Worm (Caenorhabditis elegans) whole organism, L1 larva: Measurements from ENCODE around the gene slc-17.1.

Experiments
- C04F5.9 ChIP-seq: sonication (generic microtip); optimal IDR thresholded peaks from 2 replicates; lab custom pipeline; 2016; ENCODE audit warnings: missing genetic modification characterization, missing compliant biosample characterization
- C34B4.2 ChIP-seq: sonication (generic microtip); optimal IDR thresholded peaks from 2 replicates; lab custom pipeline; 2017; ENCODE audit warnings: mild to moderate bottlenecking, missing genetic modification characterization, missing compliant biosample characterization
- Y116A8C.19 ChIP-seq: sonication (generic microtip); optimal IDR thresholded peaks from 2 replicates; lab custom pipeline; 2016; ENCODE audit warnings: missing compliant biosample characterization, missing genetic modification characterization, borderline replicate concordance
- alr-1 ChIP-seq: fragments of 200-800 bp; sonication (Bioruptor generic); optimal IDR thresholded peaks from 2 replicates; lab custom pipeline; 2018; ENCODE audit warnings: borderline replicate concordance, mild to moderate bottlenecking, missing genetic modification characterization, missing compliant biosample characterization
- aly-2 ChIP-seq: fragments of 150-350 bp; optimal IDR thresholded peaks from 2 replicates; lab custom pipeline; 2014; ENCODE audit warnings: missing biosample characterization, missing genetic modification characterization
- ama-1 ChIP-seq: fragments of 150-350 bp; optimal IDR thresholded peaks from 2 replicates; lab custom pipeline; 2014
- blmp-1 ChIP-seq: fragments of 150-350 bp; optimal IDR thresholded peaks from 2 replicates; lab custom pipeline; 2014; ENCODE audit warnings: missing biosample characterization, missing genetic modification characterization
- ceh-63 ChIP-seq: fragments of 200-800 bp; sonication (Bioruptor generic); optimal IDR thresholded peaks from 2 replicates; lab custom pipeline; 2018; ENCODE audit warnings: mild to moderate bottlenecking, missing genetic modification characterization, missing compliant biosample characterization
- ces-1 ChIP-seq: fragments of 150-350 bp; optimal IDR thresholded peaks from 2 replicates; lab custom pipeline; 2014; ENCODE audit warnings: missing biosample characterization, missing genetic modification reagents, missing genetic modification characterization
- efl-1 ChIP-seq, 4 experiments: fragments of 150-350 bp; optimal IDR thresholded peaks in 3 of 4; peaks in 1 of 4; 1 replicate in 1 of 4; 2 replicates in 3 of 4; lab custom pipeline; 2014; ENCODE audit warnings: missing biosample characterization in 2 of 4, missing genetic modification characterization in 2 of 4, missing genetic modification reagents in 2 of 4
- elt-3 ChIP-seq, 6 experiments: fragments of 150-350 bp in 1 of 6; sonication (generic microtip); optimal IDR thresholded peaks; 2 replicates each; lab custom pipeline; 2017 to 2018; ENCODE audit warnings: missing biosample characterization in 6 of 6, missing genetic modification characterization in 6 of 6, inconsistent platforms in 1 of 6
- grh-1 ChIP-seq: fragments of 200-800 bp; sonication (Bioruptor generic); IDR thresholded peaks from 2 replicates; pipeline ENCODE4 v1.3.6; 2022; ENCODE audit warnings: missing genetic modification reagents, missing genetic modification characterization, missing compliant biosample characterization
- hlh-17 ChIP-seq: fragments of 200-800 bp; sonication (Bioruptor generic); optimal IDR thresholded peaks from 2 replicates; lab custom pipeline; 2018; ENCODE audit warnings: missing genetic modification characterization, mild to moderate bottlenecking, missing compliant biosample characterization, moderate library complexity, borderline replicate concordance
- hlh-4 ChIP-seq: sonication (generic microtip); optimal IDR thresholded peaks from 2 replicates; lab custom pipeline; 2016; ENCODE audit warnings: mild to moderate bottlenecking, missing genetic modification characterization, missing compliant biosample characterization
- irx-1 ChIP-seq: sonication (generic microtip); optimal IDR thresholded peaks from 2 replicates; lab custom pipeline; 2016; ENCODE audit warnings: missing genetic modification characterization, missing compliant biosample characterization
- jun-1 ChIP-seq: fragments of 150-350 bp; optimal IDR thresholded peaks from 2 replicates; lab custom pipeline; 2014; ENCODE audit warnings: missing biosample characterization, missing genetic modification reagents, missing genetic modification characterization
- lin-13 ChIP-seq: fragments of 150-350 bp; optimal IDR thresholded peaks from 2 replicates; lab custom pipeline; 2014; ENCODE audit warnings: missing biosample characterization, missing genetic modification reagents, missing genetic modification characterization
- lin-14 ChIP-seq: fragments of 200-800 bp; sonication (Bioruptor generic); optimal IDR thresholded peaks from 2 replicates; lab custom pipeline; 2018; ENCODE audit warnings: mild to moderate bottlenecking, missing genetic modification characterization, moderate library complexity, missing compliant biosample characterization
- lin-35 ChIP-seq, 2 experiments: fragments of 150-350 bp; optimal IDR thresholded peaks; 2 replicates each; lab custom pipeline; 2014; ENCODE audit warnings: missing biosample characterization in 2 of 2, missing genetic modification characterization in 2 of 2, missing genetic modification reagents in 2 of 2
- lir-3 ChIP-seq: sonication (generic microtip); optimal IDR thresholded peaks from 2 replicates; lab custom pipeline; 2016; ENCODE audit warnings: mild to moderate bottlenecking, missing genetic modification characterization, moderate library complexity, missing compliant biosample characterization; ENCODE audit not compliant: poor library complexity
- lsy-2 ChIP-seq, 2 experiments: fragments of 150-350 bp; optimal IDR thresholded peaks; 2 replicates each; lab custom pipeline; 2014; ENCODE audit warnings: missing biosample characterization in 2 of 2, missing genetic modification characterization in 2 of 2
- mdl-1 ChIP-seq, 2 experiments: fragments of 150-350 bp; optimal IDR thresholded peaks; 2 replicates each; lab custom pipeline; 2014 to 2017; ENCODE audit warnings: missing biosample characterization in 2 of 2, missing genetic modification characterization in 2 of 2, inconsistent platforms in 1 of 2
- nhr-11 ChIP-seq: fragments of 150-350 bp; optimal IDR thresholded peaks from 2 replicates; lab custom pipeline; 2014; ENCODE audit warnings: missing biosample characterization, missing genetic modification characterization
- nhr-12 ChIP-seq: sonication (generic microtip); optimal IDR thresholded peaks from 2 replicates; lab custom pipeline; 2017; ENCODE audit warnings: missing biosample characterization, missing genetic modification characterization
- nhr-19 ChIP-seq: fragments of 200-800 bp; sonication (Bioruptor generic); conservative IDR thresholded peaks from 2 replicates; pipeline ENCODE4 v1.3.6; 2022; ENCODE audit warnings: missing genetic modification characterization, missing compliant biosample characterization
- nhr-20 ChIP-seq: sonication (generic microtip); optimal IDR thresholded peaks from 2 replicates; lab custom pipeline; 2016; ENCODE audit warnings: mild to moderate bottlenecking, missing genetic modification characterization, missing compliant biosample characterization
- nhr-28 ChIP-seq: fragments of 150-350 bp; optimal IDR thresholded peaks from 2 replicates; lab custom pipeline; 2014; ENCODE audit warnings: missing biosample characterization, missing genetic modification characterization
- nhr-71 ChIP-seq: sonication (generic microtip); optimal IDR thresholded peaks from 2 replicates; lab custom pipeline; 2016; ENCODE audit warnings: mild to moderate bottlenecking, missing genetic modification characterization, moderate library complexity, missing compliant biosample characterization
- nhr-77 ChIP-seq: fragments of 150-350 bp; optimal IDR thresholded peaks from 2 replicates; lab custom pipeline; 2014; ENCODE audit warnings: missing biosample characterization, missing genetic modification characterization
- nhr-85 ChIP-seq: sonication (generic microtip); peaks from one replicate; lab custom pipeline; 2016; ENCODE audit warnings: missing genetic modification characterization, inconsistent platforms, missing compliant biosample characterization
- nhr-90 ChIP-seq: sonication (generic microtip); optimal IDR thresholded peaks from 2 replicates; lab custom pipeline; 2016; ENCODE audit warnings: mild to moderate bottlenecking, missing genetic modification characterization, missing compliant biosample characterization; ENCODE audit not compliant: poor library complexity
- pag-3 ChIP-seq: sonication (generic microtip); optimal IDR thresholded peaks from 2 replicates; lab custom pipeline; 2017; ENCODE audit warnings: missing genetic modification characterization, mild to moderate bottlenecking, missing compliant biosample characterization, antibody characterized with exemption, borderline replicate concordance; ENCODE audit not compliant: insufficient read depth
- rnt-1 ChIP-seq: sonication (generic microtip); optimal IDR thresholded peaks from 2 replicates; lab custom pipeline; 2016; ENCODE audit warnings: mild to moderate bottlenecking, missing genetic modification characterization, moderate library complexity, missing compliant biosample characterization
- skn-1 ChIP-seq: fragments of 150-350 bp; optimal IDR thresholded peaks from 2 replicates; lab custom pipeline; 2014; ENCODE audit warnings: missing biosample characterization, missing genetic modification characterization
- snpc-4 ChIP-seq: fragments of 150-350 bp; optimal IDR thresholded peaks from 2 replicates; lab custom pipeline; 2014; ENCODE audit warnings: missing biosample characterization, missing genetic modification characterization
- snu-23 ChIP-seq: sonication (generic microtip); optimal IDR thresholded peaks from 2 replicates; lab custom pipeline; 2016; ENCODE audit warnings: missing genetic modification characterization, missing compliant biosample characterization
- swsn-7 ChIP-seq: sonication (generic microtip); optimal IDR thresholded peaks from 2 replicates; lab custom pipeline; 2016; ENCODE audit warnings: missing genetic modification characterization, missing compliant biosample characterization
- tlp-1 ChIP-seq: fragments of 150-350 bp; optimal IDR thresholded peaks from 2 replicates; lab custom pipeline; 2014; ENCODE audit warnings: missing biosample characterization, missing genetic modification characterization
- unc-86 ChIP-seq: sonication (generic microtip); optimal IDR thresholded peaks from 2 replicates; lab custom pipeline; 2016; ENCODE audit warnings: missing genetic modification characterization, missing compliant biosample characterization

Gene slc-17.1

ce11 chrX:17427778-17428177 lies 36.9 kb downstream of the slc-17.1 start (continued):
- TF ChIP-seq pag-3 (no peak), snpc-4 (tag; lab: Kevin White, UChicago) (no peak), Y116A8C.19 (no peak)
- TF ChIP-seq, all 84 proteins: peak for 20

ce11 chrX:17426712-17427111 lies 38.0 kb downstream of the slc-17.1 start:
- peak in 1 of 6 experiments; percentile 11 for TF ChIP-seq elt-3 (tag; optimal IDR thresholded peaks at IDR 0.05; lab: Kevin White, UChicago)
- TF ChIP-seq lin-35 (GFP tag; optimal IDR thresholded peaks at IDR 0.05; lab: Kevin White, UChicago), result peak in 1 of 2 experiments; percentile 22
- no peak for TF ChIP-seq ces-1 (GFP tag; lab: Kevin White, UChicago)
- peak; percentile 80 for TF ChIP-seq nhr-20
- peak; percentile 9; the same call in 1 of the 2 replicates for TF ChIP-seq nhr-19 (GFP tag; lab: Robert Waterston, UW)
- TF ChIP-seq nhr-85 (tag; lab: Kevin White, UChicago), result peak; percentile 94
- TF ChIP-seq snu-23 (GFP tag; lab: Kevin White, UChicago), result peak; percentile 18
- TF ChIP-seq nhr-71 (tag; lab: Kevin White, UChicago), result peak; percentile 50
- peak; percentile 22 for TF ChIP-seq lin-14
- TF ChIP-seq nhr-90 (tag; lab: Kevin White, UChicago), result peak; percentile 14
- peak; percentile 63 for TF ChIP-seq grh-1 (GFP tag; lab: Robert Waterston, UW)
- peak in 1 of 2 experiments; percentile 44 for TF ChIP-seq lsy-2 (tag; optimal IDR thresholded peaks at IDR 0.05; lab: Kevin White, UChicago)
- no peak for TF ChIP-seq nhr-12 (tag; lab: Kevin White, UChicago)
- TF ChIP-seq snpc-4 (tag; lab: Kevin White, UChicago), result no peak

- no peak for TF ChIP-seq tlp-1 (tag; lab: Kevin White, UChicago)
- TF ChIP-seq C34B4.2 (tag; lab: Kevin White, UChicago), result no peak
- TF ChIP-seq Y116A8C.19, result no peak
- TF ChIP-seq C04F5.9 (tag; lab: Kevin White, UChicago), result no peak
- TF ChIP-seq ceh-63, result no peak
- TF ChIP-seq hlh-17 (GFP tag; lab: Kevin White, UChicago), result no peak
- no peak for TF ChIP-seq nhr-28
- no peak for TF ChIP-seq aly-2 (tag; lab: Kevin White, UChicago)
- no peak for TF ChIP-seq ama-1 (lab: Kevin White, UChicago)
- no peak for TF ChIP-seq mdl-1 (tag; optimal IDR thresholded peaks at IDR 0.05; lab: Kevin White, UChicago)
- no peak for TF ChIP-seq unc-86 (tag; lab: Kevin White, UChicago)
- no peak for TF ChIP-seq snu-23 (GFP tag; lab: Kevin White, UChicago)
- no peak for TF ChIP-seq lir-3
Measured at ce11 chrX:17424595-17424913, 40.1 kb downstream of the slc-17.1 start.

ce11 chrX:17423894-17424594 lies 40.7 kb downstream of the slc-17.1 start:
- TF ChIP-seq hlh-4 (tag; lab: Kevin White, UChicago) (no peak), irx-1 (peak; percentile 55), rnt-1 (tag; lab: Kevin White, UChicago) (peak; percentile 6), snu-23 (GFP tag; lab: Kevin White, UChicago) (peak; percentile 13), blmp-1 (tag; lab: Kevin White, UChicago) (peak; percentile 29), skn-1 (tag; lab: Kevin White, UChicago) (no peak), lin-35 (GFP tag; optimal IDR thresholded peaks at IDR 0.05; lab: Kevin White, UChicago) (peak in 1 of 2 experiments; percentile 37), lin-14 (peak; percentile 46), lin-13 (peak; percentile 4), grh-1 (GFP tag; lab: Robert Waterston, UW) (0 out of 2 replicates have a peak, but pooled peaks have one; percentile 26), nhr-85 (tag; lab: Kevin White, UChicago) (peak; percentile 92), efl-1 (optimal IDR thresholded peaks at IDR 0.05; lab: Kevin White, UChicago) (no peak), efl-1 (GFP tag; optimal IDR thresholded peaks at IDR 0.05 in 1 of 2; lab: Kevin White, UChicago) (peak in 1 of 2 experiments; percentile 91), mdl-1 (tag; optimal IDR thresholded peaks at IDR 0.05; lab: Kevin White, UChicago) (peak in 1 of 2 experiments; percentile 67), lir-3 (peak; percentile 1), lsy-2 (tag; optimal IDR thresholded peaks at IDR 0.05; lab: Kevin White, UChicago) (peak in 1 of 2 experiments; percentile 2), alr-1 (tag; lab: Kevin White, UChicago) (no peak), nhr-71 (tag; lab: Kevin White, UChicago) (peak; percentile 55), unc-86 (tag; lab: Kevin White, UChicago) (no peak), hlh-17 (GFP tag; lab: Kevin White, UChicago) (no peak), nhr-11 (tag; lab: Kevin White, UChicago) (no peak), tlp-1 (tag; lab: Kevin White, UChicago) (no peak), nhr-90 (tag; lab: Kevin White, UChicago) (peak; percentile 23), jun-1 (tag; lab: Kevin White, UChicago) (no peak), nhr-20 (peak; percentile 67), elt-3 (tag; optimal IDR thresholded peaks at IDR 0.05; lab: Kevin White, UChicago) (peak in 1 of 6 experiments; percentile 35), swsn-7 (tag; lab: Kevin White, UChicago) (no peak), nhr-77 (tag; lab: Kevin White, UChicago) (no peak)
